Fruit fly (Drosophila melanogaster) whole organism, embryonic: ENCODE measurements around the gene CG31157.
A peak's percentile ranks its signal among the peaks of the same experiment; 100 is the strongest.

ENCODE experiments used
- Blimp-1 ChIP-seq: fragments of 200-800 bp; sonication (Bioruptor generic); optimal IDR thresholded peaks from 3 replicates; lab custom pipeline; 2018; ENCODE audit warnings: missing biosample characterization, missing genetic modification characterization, mild to moderate bottlenecking, moderate library complexity, missing genetic modification reagents
- CG10431 ChIP-seq: fragments of 200-800 bp; sonication (Bioruptor generic); optimal IDR thresholded peaks from 3 replicates; lab custom pipeline; 2018; ENCODE audit warnings: missing biosample characterization, mild to moderate bottlenecking, missing genetic modification characterization
- CG10543 ChIP-seq: fragments of 200-800 bp; sonication (Bioruptor generic); optimal IDR thresholded peaks from 3 replicates; lab custom pipeline; 2017; ENCODE audit warnings: missing biosample characterization, mild to moderate bottlenecking, missing genetic modification characterization, moderate library complexity
- CG12219 ChIP-seq: fragments of 200-800 bp; sonication (Bioruptor generic); optimal IDR thresholded peaks from 3 replicates; lab custom pipeline; 2018; ENCODE audit warnings: missing biosample characterization, mild to moderate bottlenecking, missing genetic modification characterization
- CG12769 ChIP-seq: fragments of 200-800 bp; sonication (Bioruptor generic); optimal IDR thresholded peaks from 2 replicates; lab custom pipeline; 2019; ENCODE audit warnings: missing biosample characterization, mild to moderate bottlenecking, missing genetic modification characterization, moderate library complexity
- CG13123 ChIP-seq: fragments of 200-800 bp; sonication (Bioruptor generic); optimal IDR thresholded peaks from 2 replicates; lab custom pipeline; 2016; ENCODE audit warnings: missing biosample characterization, missing genetic modification characterization
- CG13287 ChIP-seq: fragments of 200-800 bp; sonication (Bioruptor generic); IDR thresholded peaks from 2 replicates; pipeline ENCODE4 v1.3.6; 2022; ENCODE audit warnings: missing biosample characterization, missing genetic modification characterization; ENCODE audit not compliant: partially characterized antibody
- CG15479 ChIP-seq: fragments of 200-800 bp; sonication (Bioruptor generic); optimal IDR thresholded peaks from 3 replicates; lab custom pipeline; 2019; ENCODE audit warnings: missing biosample characterization, mild to moderate bottlenecking, missing genetic modification characterization, moderate library complexity
- CG17186 ChIP-seq: fragments of 200-800 bp; sonication (Bioruptor generic); optimal IDR thresholded peaks from 3 replicates; lab custom pipeline; 2017; ENCODE audit warnings: missing biosample characterization, missing genetic modification reagents, missing genetic modification characterization
- CG2202 ChIP-seq: fragments of 200-800 bp; sonication (Bioruptor generic); optimal IDR thresholded peaks from 2 replicates; lab custom pipeline; 2018; ENCODE audit warnings: missing biosample characterization, mild to moderate bottlenecking, missing genetic modification characterization
- CG32532 ChIP-seq: fragments of 200-800 bp; sonication (Bioruptor generic); IDR thresholded peaks from 2 replicates; pipeline ENCODE4 v1.3.6; 2022; ENCODE audit warnings: missing biosample characterization, missing genetic modification characterization
- CG5245 ChIP-seq: fragments of 200-800 bp; sonication (Bioruptor generic); optimal IDR thresholded peaks from 3 replicates; lab custom pipeline; 2016; ENCODE audit warnings: missing biosample characterization, missing genetic modification characterization
- CG6175 ChIP-seq: fragments of 200-800 bp; sonication (Bioruptor generic); IDR thresholded peaks from 3 replicates; pipeline ENCODE4 v1.3.6; 2022; ENCODE audit warnings: missing biosample characterization, missing genetic modification characterization
- CG7987 ChIP-seq: fragments of 200-800 bp; sonication (Bioruptor generic); optimal IDR thresholded peaks from 2 replicates; lab custom pipeline; 2018; ENCODE audit warnings: missing biosample characterization, mild to moderate bottlenecking, missing genetic modification characterization, moderate library complexity
- CG8290 ChIP-seq, 3 experiments: fragments of 200-800 bp; sonication (Bioruptor generic); optimal IDR thresholded peaks; 2 replicates each; lab custom pipeline; 2016 to 2019; ENCODE audit warnings: missing biosample characterization in 3 of 3, missing genetic modification characterization in 3 of 3, mild to moderate bottlenecking in 2 of 3, moderate library complexity in 1 of 3
- CG8388 ChIP-seq: fragments of 200-800 bp; sonication (Bioruptor generic); optimal IDR thresholded peaks from 2 replicates; lab custom pipeline; 2019; ENCODE audit warnings: missing biosample characterization, mild to moderate bottlenecking, missing genetic modification characterization, moderate library complexity
- D ChIP-seq, 2 experiments: fragments of 200-800 bp in 1 of 2; fragments of >200 bp in 1 of 2; sonication (Bioruptor generic) in 1 of 2; optimal IDR thresholded peaks; 2 replicates in 1 of 2; 3 replicates in 1 of 2; lab custom pipeline; 2017; ENCODE audit warnings: mild to moderate bottlenecking in 1 of 2, missing biosample characterization in 1 of 2, missing genetic modification characterization in 1 of 2, missing genetic modification reagents in 1 of 2
- GATAe ChIP-seq: fragments of 200-800 bp; sonication (Bioruptor generic); conservative IDR thresholded peaks from 2 replicates; pipeline ENCODE4 v1.3.6; 2022; ENCODE audit warnings: missing biosample characterization, missing genetic modification characterization
- Hand ChIP-seq: fragments of 200-800 bp; sonication (Bioruptor generic); optimal IDR thresholded peaks from 2 replicates; lab custom pipeline; 2017; ENCODE audit warnings: mild to moderate bottlenecking, missing biosample characterization, missing genetic modification reagents, missing genetic modification characterization
- Hey ChIP-seq: fragments of 200-800 bp; sonication (Bioruptor generic); optimal IDR thresholded peaks from 3 replicates; lab custom pipeline; 2018; ENCODE audit warnings: missing biosample characterization, mild to moderate bottlenecking, missing genetic modification characterization
- HmgZ ChIP-seq: fragments of 200-800 bp; sonication (Bioruptor generic); optimal IDR thresholded peaks from 2 replicates; lab custom pipeline; 2018; ENCODE audit warnings: missing biosample characterization, mild to moderate bottlenecking, missing genetic modification characterization
- Hmr ChIP-seq: fragments of 200-800 bp; sonication (Bioruptor generic); optimal IDR thresholded peaks from 3 replicates; lab custom pipeline; 2017; ENCODE audit warnings: mild to moderate bottlenecking, missing biosample characterization, missing genetic modification reagents, missing genetic modification characterization
- Med ChIP-seq: fragments of 200-800 bp; sonication (Bioruptor generic); peaks from one replicate; lab custom pipeline; 2016; ENCODE audit warnings: missing biosample characterization, missing genetic modification characterization, mild to moderate bottlenecking, inconsistent platforms, moderate library complexity
- Ssrp ChIP-seq: fragments of 200-800 bp; sonication (Bioruptor generic); optimal IDR thresholded peaks from 2 replicates; lab custom pipeline; 2018; ENCODE audit warnings: missing biosample characterization, mild to moderate bottlenecking, missing genetic modification characterization, moderate library complexity
- ac ChIP-seq: fragments of 200-800 bp; sonication (Bioruptor generic); optimal IDR thresholded peaks from 3 replicates; lab custom pipeline; 2017; ENCODE audit warnings: missing biosample characterization, mild to moderate bottlenecking, missing genetic modification characterization
- cad ChIP-seq: fragments of >200 bp; optimal IDR thresholded peaks from 2 replicates; lab custom pipeline; 2017; ENCODE audit warnings: missing biosample characterization, missing genetic modification characterization
- chinmo ChIP-seq: fragments of 200-800 bp; sonication (Bioruptor generic); IDR thresholded peaks from 4 replicates; pipeline ENCODE4 v1.3.6; 2022; ENCODE audit warnings: missing biosample characterization, missing genetic modification characterization; ENCODE audit not compliant: partially characterized antibody
- dmrt99B ChIP-seq: fragments of 200-800 bp; sonication (Bioruptor generic); optimal IDR thresholded peaks from 2 replicates; lab custom pipeline; 2018; ENCODE audit warnings: missing biosample characterization, mild to moderate bottlenecking, missing genetic modification characterization, moderate library complexity
- exex ChIP-seq: fragments of 200-800 bp; sonication (Bioruptor generic); optimal IDR thresholded peaks from 4 replicates; lab custom pipeline; 2018; ENCODE audit warnings: missing biosample characterization, mild to moderate bottlenecking, missing genetic modification characterization, moderate library complexity
- fd96Cb ChIP-seq: fragments of 200-800 bp; sonication (Bioruptor generic); optimal IDR thresholded peaks from 2 replicates; lab custom pipeline; 2018; ENCODE audit warnings: missing biosample characterization, mild to moderate bottlenecking, missing genetic modification characterization, moderate library complexity
- fu2 ChIP-seq: fragments of 200-800 bp; sonication (Bioruptor generic); optimal IDR thresholded peaks from 2 replicates; lab custom pipeline; 2016; ENCODE audit warnings: missing biosample characterization, missing genetic modification characterization
- gfzf ChIP-seq: fragments of 200-800 bp; sonication (Bioruptor generic); optimal IDR thresholded peaks from 2 replicates; lab custom pipeline; 2016; ENCODE audit warnings: missing biosample characterization, mild to moderate bottlenecking, missing genetic modification characterization, moderate library complexity
- grn ChIP-seq: fragments of 200-800 bp; sonication (Bioruptor generic); optimal IDR thresholded peaks from 3 replicates; lab custom pipeline; 2017; ENCODE audit warnings: missing biosample characterization, missing genetic modification characterization
- gro ChIP-seq: fragments of 200-800 bp; sonication (Bioruptor generic); optimal IDR thresholded peaks from 2 replicates; lab custom pipeline; 2016; ENCODE audit warnings: missing biosample characterization, missing genetic modification characterization
- gsb ChIP-seq: fragments of 200-800 bp; sonication (Bioruptor generic); IDR thresholded peaks from 2 replicates; pipeline ENCODE4 v1.3.6; 2022; ENCODE audit warnings: missing biosample characterization, missing genetic modification characterization
- hkb ChIP-seq, 2 experiments: fragments of 200-800 bp in 1 of 2; fragments of >200 bp in 1 of 2; sonication (Bioruptor generic) in 1 of 2; IDR thresholded peaks in 1 of 2; optimal IDR thresholded peaks in 1 of 2; 2 replicates each; pipeline versions ENCODE4 v1.3.6 to Lab custom; 2017 to 2022; ENCODE audit warnings: missing biosample characterization in 1 of 2, missing genetic modification characterization in 1 of 2
- mirr ChIP-seq: fragments of 200-800 bp; sonication (Bioruptor generic); optimal IDR thresholded peaks from 3 replicates; lab custom pipeline; 2018; ENCODE audit warnings: missing biosample characterization, mild to moderate bottlenecking, missing genetic modification characterization
- peb ChIP-seq: fragments of 200-800 bp; sonication (Bioruptor generic); IDR thresholded peaks from 2 replicates; pipeline ENCODE4 v1.3.6; 2022; ENCODE audit warnings: missing biosample characterization, missing genetic modification characterization
- pfk ChIP-seq: fragments of 200-800 bp; sonication (Bioruptor generic); optimal IDR thresholded peaks from 2 replicates; lab custom pipeline; 2018; ENCODE audit warnings: missing biosample characterization, mild to moderate bottlenecking, missing genetic modification characterization, moderate library complexity
- pros ChIP-seq: fragments of 200-800 bp; sonication (Bioruptor generic); optimal IDR thresholded peaks from 3 replicates; lab custom pipeline; 2019; ENCODE audit warnings: missing biosample characterization, mild to moderate bottlenecking, missing genetic modification characterization, moderate library complexity
- rib ChIP-seq: fragments of 200-800 bp; sonication (Bioruptor generic); IDR thresholded peaks from 2 replicates; pipeline ENCODE4 v1.3.6; 2022; ENCODE audit warnings: missing biosample characterization, missing genetic modification characterization
- slbo ChIP-seq: fragments of 200-800 bp; sonication (Bioruptor generic); IDR thresholded peaks from 2 replicates; pipeline ENCODE4 v1.3.6; 2022; ENCODE audit warnings: missing biosample characterization, missing genetic modification characterization
- sr ChIP-seq: fragments of 200-800 bp; sonication (Bioruptor generic); IDR thresholded peaks from 3 replicates; pipeline ENCODE4 v1.3.6; 2022; ENCODE audit warnings: missing biosample characterization, missing genetic modification characterization
- sug ChIP-seq: fragments of 200-800 bp; optimal IDR thresholded peaks from 2 replicates; lab custom pipeline; 2019; ENCODE audit warnings: missing biosample characterization, mild to moderate bottlenecking, missing genetic modification characterization, moderate library complexity
- toy ChIP-seq: fragments of 200-800 bp; sonication (Bioruptor generic); IDR thresholded peaks from 2 replicates; pipeline ENCODE4 v1.3.6; 2022; ENCODE audit warnings: missing biosample characterization, missing genetic modification characterization
- usp ChIP-seq: fragments of >200 bp; optimal IDR thresholded peaks from 2 replicates; lab custom pipeline; 2017; ENCODE audit warnings: missing biosample characterization, missing genetic modification characterization
- vvl ChIP-seq: fragments of 200-800 bp; sonication (Bioruptor generic); IDR thresholded peaks from 2 replicates; pipeline ENCODE4 v1.3.6; 2022; ENCODE audit warnings: missing biosample characterization, missing genetic modification characterization
- zfh1 ChIP-seq: fragments of 200-800 bp; sonication (Bioruptor generic); IDR thresholded peaks from 3 replicates; pipeline ENCODE4 v1.3.6; 2022; ENCODE audit warnings: missing biosample characterization, missing genetic modification characterization

Gene CG31157

dm6 chr3R:13018284-13018900, 29.1 kb upstream of the CG31157 start:
- no peak for TF ChIP-seq CG13123 (GFP tag; lab: Kevin White, UChicago)
- TF ChIP-seq zfh1 (GFP tag; lab: Robert Waterston, UW), result no peak
- TF ChIP-seq hkb (optimal IDR thresholded peaks at IDR 0.05; lab: Kevin White, UChicago), result no peak
- 0 out of 2 replicates have a peak, but pooled peaks have one; percentile 24 for TF ChIP-seq hkb (GFP tag; IDR thresholded peaks at IDR 0.05; lab: Robert Waterston, UW)
- no peak for TF ChIP-seq vvl (GFP tag; lab: Robert Waterston, UW)
- no peak for TF ChIP-seq gfzf (GFP tag; lab: Kevin White, UChicago)
- TF ChIP-seq CG12219 (GFP tag; lab: Kevin White, UChicago), result no peak
- no peak for TF ChIP-seq cad (GFP tag; lab: Kevin White, UChicago)
- no peak for TF ChIP-seq Hmr (GFP tag; lab: Kevin White, UChicago)
- TF ChIP-seq Blimp-1 (GFP tag; lab: Kevin White, UChicago), result no peak
- no peak for TF ChIP-seq Ssrp (tag; lab: Kevin White, UChicago)
- peak; percentile 90 for TF ChIP-seq exex (tag; lab: Kevin White, UChicago)
- TF ChIP-seq sug (tag; lab: Kevin White, UChicago), result peak; percentile 94
- TF ChIP-seq dmrt99B (tag; lab: Kevin White, UChicago), result no peak
- TF ChIP-seq CG8290 (GFP tag; optimal IDR thresholded peaks at IDR 0.05; lab: Kevin White, UChicago), result no peak
- TF ChIP-seq CG8290 (tag; optimal IDR thresholded peaks at IDR 0.05; lab: Kevin White, UChicago), result no peak
- TF ChIP-seq Hand (GFP tag; lab: Kevin White, UChicago), result peak; percentile 1
- no peak for TF ChIP-seq ac
- peak; percentile 1 for TF ChIP-seq pfk (GFP tag; lab: Kevin White, UChicago)
- TF ChIP-seq CG7987, result peak; percentile 20
- peak; percentile 69 for TF ChIP-seq CG10543
- TF ChIP-seq mirr, result peak; percentile 86
- TF ChIP-seq CG32532, result 0 out of 2 replicates have a peak, but pooled peaks have one; percentile 8
- TF ChIP-seq slbo (GFP tag; lab: Robert Waterston, UW), result 0 out of 2 replicates have a peak, but pooled peaks have one; percentile 12
- TF ChIP-seq Med (GFP tag; lab: Kevin White, UChicago), result peak; percentile 11
- TF ChIP-seq GATAe (GFP tag; lab: Robert Waterston, UW), result peak; percentile 77
- TF ChIP-seq CG15479 (GFP tag; lab: Kevin White, UChicago), result peak; percentile 35
- no peak for TF ChIP-seq CG2202 (tag; lab: Kevin White, UChicago)
- no peak for TF ChIP-seq D (optimal IDR thresholded peaks at IDR 0.05; lab: Kevin White, UChicago)
- no peak for TF ChIP-seq D (GFP tag; optimal IDR thresholded peaks at IDR 0.05; lab: Kevin White, UChicago)
- TF ChIP-seq Hey (tag; lab: Kevin White, UChicago), result peak; percentile 4
- TF ChIP-seq chinmo (GFP tag; lab: Robert Waterston, UW), result peak; percentile 60; the same call in 1 of the 4 replicates
- no peak for TF ChIP-seq CG12769 (tag; lab: Kevin White, UChicago)
- no peak for TF ChIP-seq gsb
- TF ChIP-seq CG8388, result no peak
- peak; percentile 78 for TF ChIP-seq grn (GFP tag; lab: Kevin White, UChicago)
- no peak for TF ChIP-seq fu2 (GFP tag; lab: Kevin White, UChicago)
- peak; percentile 1 for TF ChIP-seq gro
- no peak for TF ChIP-seq peb (GFP tag; lab: Robert Waterston, UW)
- no peak for TF ChIP-seq usp (GFP tag; lab: Kevin White, UChicago)
- no peak for TF ChIP-seq CG5245 (GFP tag; lab: Kevin White, UChicago)
- no peak for TF ChIP-seq CG10431
- no peak for TF ChIP-seq CG17186
- no peak for TF ChIP-seq toy (GFP tag; lab: Robert Waterston, UW)
- TF ChIP-seq fd96Cb (tag; lab: Kevin White, UChicago), result no peak
- TF ChIP-seq rib (GFP tag; lab: Robert Waterston, UW), result 0 out of 2 replicates have a peak, but pooled peaks have one; percentile 10
- peak; percentile 28 for TF ChIP-seq HmgZ (tag; lab: Kevin White, UChicago)
- peak; percentile 67; the same call in 2 of the 3 replicates for TF ChIP-seq CG6175
- no peak for TF ChIP-seq sr
- peak; percentile 40 for TF ChIP-seq pros
- TF ChIP-seq CG13287 (GFP tag; lab: Robert Waterston, UW), result no peak
